Worm (Caenorhabditis elegans) whole organism, midembryonic: ENCODE data around the gene mob-4.

ENCODE experiments used
- T22C8.4 ChIP-seq: fragments of 200-800 bp; sonication (Bioruptor generic); IDR thresholded peaks from 2 replicates; pipeline ENCODE4 v1.3.6; 2022; ENCODE audit warnings: missing genetic modification characterization, missing compliant biosample characterization
- med-1 ChIP-seq: sonication (generic microtip); optimal IDR thresholded peaks from 2 replicates; lab custom pipeline; 2017; ENCODE audit warnings: missing genetic modification characterization, mild to moderate bottlenecking, missing compliant biosample characterization, antibody characterized with exemption, missing genetic modification reagents; ENCODE audit not compliant: insufficient read depth
- ref-1 ChIP-seq: fragments of 200-800 bp; sonication (Bioruptor generic); conservative IDR thresholded peaks from 2 replicates; pipeline ENCODE4 v1.3.6; 2022; ENCODE audit warnings: missing genetic modification reagents, missing genetic modification characterization, missing compliant biosample characterization
- ztf-29 ChIP-seq: fragments of 200-800 bp; sonication (Bioruptor generic); IDR thresholded peaks from 2 replicates; pipeline ENCODE4 v1.3.6; 2022; ENCODE audit warnings: missing genetic modification reagents, missing genetic modification characterization, missing compliant biosample characterization

DNA sequence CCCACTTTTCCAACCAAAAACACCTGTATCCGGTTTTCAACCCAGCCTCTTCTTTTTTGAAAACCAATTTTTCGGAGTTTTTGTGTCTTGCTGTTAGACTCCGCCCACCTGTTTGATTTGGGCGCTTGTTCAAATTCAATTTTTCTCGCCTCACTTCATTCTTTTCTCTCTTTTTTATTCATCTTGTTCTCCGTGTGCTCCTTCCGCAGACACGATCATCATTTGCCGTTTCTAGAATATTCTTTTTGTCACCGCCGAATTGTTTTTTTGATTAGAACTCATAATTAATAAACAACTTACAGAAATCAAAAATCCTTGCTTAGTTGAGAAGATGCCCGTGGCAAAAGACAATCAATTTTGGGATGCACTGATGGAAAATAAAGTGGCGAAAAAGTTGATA is 46.0 kb upstream of the mob-4 start, which contains the start of gene C50C3.5:
- TF ChIP-seq ref-1 (no peak), ztf-29 (no peak), med-1 (GFP tag; lab: Kevin White, UChicago) (no peak), T22C8.4 (GFP tag; lab: Robert Waterston, UW) (no peak)
